Fruit fly (Drosophila melanogaster) whole organism, prepupa: ENCODE data around the gene CG32054.

ENCODE experiments used
- CG15336 ChIP-seq: fragments of 200-800 bp; sonication (Bioruptor generic); IDR thresholded peaks from 2 replicates; pipeline ENCODE4 v1.3.6; 2022; ENCODE audit warnings: missing biosample characterization, missing genetic modification characterization
- CG16779 ChIP-seq: fragments of 200-800 bp; sonication (Bioruptor generic); optimal IDR thresholded peaks from 3 replicates; lab custom pipeline; 2017; ENCODE audit warnings: missing biosample characterization, mild to moderate bottlenecking, missing genetic modification characterization
- CG31627 ChIP-seq: fragments of 200-800 bp; sonication (Bioruptor generic); optimal IDR thresholded peaks from 3 replicates; lab custom pipeline; 2016; ENCODE audit warnings: missing biosample characterization, missing genetic modification characterization
- Ets21C ChIP-seq: fragments of 200-800 bp; sonication (Bioruptor generic); optimal IDR thresholded peaks from 3 replicates; lab custom pipeline; 2016; ENCODE audit warnings: missing biosample characterization, missing genetic modification characterization
- Gug ChIP-seq: fragments of 200-800 bp; sonication (Bioruptor generic); IDR thresholded peaks from 2 replicates; pipeline ENCODE4 v1.3.6; 2022; ENCODE audit warnings: missing biosample characterization, missing genetic modification characterization
- Hr39 ChIP-seq: fragments of 200-800 bp; sonication (Bioruptor generic); optimal IDR thresholded peaks from 2 replicates; lab custom pipeline; 2016; ENCODE audit warnings: missing biosample characterization, missing genetic modification characterization
- Lpt ChIP-seq: fragments of 200-800 bp; sonication (Bioruptor generic); optimal IDR thresholded peaks from 3 replicates; lab custom pipeline; 2016; ENCODE audit warnings: missing biosample characterization, missing genetic modification characterization
- Met ChIP-seq: fragments of 200-800 bp; sonication (Bioruptor generic); optimal IDR thresholded peaks from 3 replicates; lab custom pipeline; 2016; ENCODE audit warnings: missing biosample characterization, missing genetic modification characterization
- Smox ChIP-seq: fragments of 200-800 bp; sonication (Bioruptor generic); optimal IDR thresholded peaks from 3 replicates; lab custom pipeline; 2016; ENCODE audit warnings: missing biosample characterization, missing genetic modification characterization
- vri ChIP-seq: fragments of 200-800 bp; sonication (Bioruptor generic); optimal IDR thresholded peaks from 3 replicates; lab custom pipeline; 2016; ENCODE audit warnings: missing biosample characterization, mild to moderate bottlenecking, missing genetic modification characterization

- no peak for TF ChIP-seq CG16779
- TF ChIP-seq Gug (GFP tag; lab: Robert Waterston, UW) = no peak
- TF ChIP-seq Hr39 (GFP tag; lab: Kevin White, UChicago) = no peak
- no peak for TF ChIP-seq Met (GFP tag; lab: Kevin White, UChicago)
- TF ChIP-seq Smox (GFP tag; lab: Kevin White, UChicago) = no peak
- no peak for TF ChIP-seq Lpt (GFP tag; lab: Kevin White, UChicago)
- TF ChIP-seq Ets21C (GFP tag; lab: Kevin White, UChicago) = no peak
- no peak for TF ChIP-seq CG15336 (GFP tag; lab: Robert Waterston, UW)
- no peak for TF ChIP-seq vri (GFP tag; lab: Kevin White, UChicago)
- no peak for TF ChIP-seq CG31627 (GFP tag; lab: Kevin White, UChicago)
Measured at dm6 chr3L:10098015-10098414, 3.5 kb upstream of the CG32054 start, which contains the start of gene Srg2.
